Fruit fly (Drosophila melanogaster) whole organism, embryonic: ENCODE measurements around the gene Gclm.

Experiments used
- Abd-B ChIP-seq: fragments of 200-800 bp; sonication (Bioruptor generic); optimal IDR thresholded peaks from 2 replicates; lab custom pipeline; 2018; ENCODE audit warnings: missing biosample characterization, mild to moderate bottlenecking, missing genetic modification characterization, moderate library complexity
- Aef1 ChIP-seq: fragments of 200-800 bp; sonication (Bioruptor generic); IDR thresholded peaks from 3 replicates; pipeline ENCODE4 v1.3.6; 2022; ENCODE audit warnings: missing biosample characterization, missing genetic modification characterization
- CG10267 ChIP-seq: fragments of 200-800 bp; sonication (Bioruptor generic); optimal IDR thresholded peaks from 2 replicates; lab custom pipeline; 2018; ENCODE audit warnings: missing biosample characterization, mild to moderate bottlenecking, missing genetic modification characterization, moderate library complexity
- CG11723 ChIP-seq: fragments of 200-800 bp; sonication (Bioruptor generic); optimal IDR thresholded peaks from 2 replicates; lab custom pipeline; 2017; ENCODE audit warnings: missing biosample characterization, mild to moderate bottlenecking, missing genetic modification characterization
- CG13775 ChIP-seq: fragments of 200-800 bp; sonication (Bioruptor generic); optimal IDR thresholded peaks from 3 replicates; lab custom pipeline; 2017; ENCODE audit warnings: missing biosample characterization, mild to moderate bottlenecking, missing genetic modification characterization
- CG15696 ChIP-seq: fragments of 200-800 bp; sonication (Bioruptor generic); optimal IDR thresholded peaks from 2 replicates; lab custom pipeline; 2019; ENCODE audit warnings: missing biosample characterization, mild to moderate bottlenecking, missing genetic modification characterization, moderate library complexity
- CG1603 ChIP-seq: fragments of 200-800 bp; sonication (Bioruptor generic); optimal IDR thresholded peaks from 2 replicates; lab custom pipeline; 2019; ENCODE audit warnings: missing biosample characterization, mild to moderate bottlenecking, missing genetic modification characterization, moderate library complexity
- CG16779 ChIP-seq: fragments of 200-800 bp; sonication (Bioruptor generic); IDR thresholded peaks from 2 replicates; pipeline ENCODE4 v1.3.6; 2022; ENCODE audit warnings: missing biosample characterization, missing genetic modification characterization
- CG17328 ChIP-seq: fragments of 200-800 bp; sonication (Bioruptor generic); IDR thresholded peaks from 2 replicates; pipeline ENCODE4 v1.3.6; 2022; ENCODE audit warnings: missing biosample characterization, missing genetic modification characterization
- CG18262 ChIP-seq: fragments of 200-800 bp; optimal IDR thresholded peaks from 3 replicates; lab custom pipeline; 2019; ENCODE audit warnings: missing biosample characterization, mild to moderate bottlenecking, missing genetic modification characterization, moderate library complexity
- CG2129 ChIP-seq: fragments of 200-800 bp; sonication (Bioruptor generic); IDR thresholded peaks from 2 replicates; pipeline ENCODE4 v1.3.6; 2022; ENCODE audit warnings: missing biosample characterization, missing genetic modification characterization; ENCODE audit not compliant: partially characterized antibody
- CG30403 ChIP-seq: fragments of 200-800 bp; sonication (Bioruptor generic); optimal IDR thresholded peaks from 3 replicates; lab custom pipeline; 2016; ENCODE audit warnings: missing biosample characterization, missing genetic modification characterization
- CG32772 ChIP-seq: fragments of 200-800 bp; sonication (Bioruptor generic); IDR thresholded peaks from 2 replicates; pipeline ENCODE4 v1.3.6; 2022; ENCODE audit warnings: missing biosample characterization, missing genetic modification characterization
- CG3995 ChIP-seq: fragments of 200-800 bp; sonication (Bioruptor generic); optimal IDR thresholded peaks from 3 replicates; lab custom pipeline; 2016; ENCODE audit warnings: missing biosample characterization, missing genetic modification characterization
- CG4328 ChIP-seq: fragments of 200-800 bp; sonication (Bioruptor generic); optimal IDR thresholded peaks from 3 replicates; lab custom pipeline; 2017; ENCODE audit warnings: missing biosample characterization, missing genetic modification reagents, missing genetic modification characterization
- CG7928 ChIP-seq: fragments of 200-800 bp; sonication (Bioruptor generic); optimal IDR thresholded peaks from 2 replicates; lab custom pipeline; 2017; ENCODE audit warnings: missing biosample characterization, mild to moderate bottlenecking, missing genetic modification characterization
- CG9797 ChIP-seq: fragments of 200-800 bp; sonication (Bioruptor generic); optimal IDR thresholded peaks from 3 replicates; lab custom pipeline; 2018; ENCODE audit warnings: missing biosample characterization, mild to moderate bottlenecking, missing genetic modification characterization
- Dll ChIP-seq: fragments of 200-800 bp; sonication (Bioruptor generic); IDR thresholded peaks from 4 replicates; pipeline ENCODE4 v1.3.6; 2022; ENCODE audit warnings: missing biosample characterization, missing genetic modification characterization; ENCODE audit not compliant: partially characterized antibody
- Dp ChIP-seq: fragments of 200-800 bp; sonication (Bioruptor generic); optimal IDR thresholded peaks from 2 replicates; lab custom pipeline; 2018; ENCODE audit warnings: missing biosample characterization, mild to moderate bottlenecking, missing genetic modification characterization, moderate library complexity
- H15 ChIP-seq: fragments of 200-800 bp; sonication (Bioruptor generic); IDR thresholded peaks from 3 replicates; pipeline ENCODE4 v1.3.6; 2022; ENCODE audit warnings: missing biosample characterization, missing genetic modification characterization
- MBD-R2 ChIP-seq: fragments of 200-800 bp; sonication (Bioruptor generic); IDR thresholded peaks from 2 replicates; pipeline ENCODE4 v1.3.6; 2022; ENCODE audit warnings: missing biosample characterization, missing genetic modification characterization
- Max ChIP-seq: fragments of 200-800 bp; sonication (Bioruptor generic); optimal IDR thresholded peaks from 2 replicates; lab custom pipeline; 2016; ENCODE audit warnings: missing biosample characterization, mild to moderate bottlenecking, missing genetic modification characterization
- Neu2 ChIP-seq: fragments of 200-800 bp; sonication (Bioruptor generic); optimal IDR thresholded peaks from 3 replicates; lab custom pipeline; 2016; ENCODE audit warnings: missing biosample characterization, missing genetic modification characterization, borderline replicate concordance
- Nf-YB ChIP-seq: fragments of 200-800 bp; sonication (Bioruptor generic); optimal IDR thresholded peaks from 3 replicates; lab custom pipeline; 2019; ENCODE audit warnings: missing biosample characterization, mild to moderate bottlenecking, missing genetic modification characterization, moderate library complexity
- Sin3A ChIP-seq: fragments of >200 bp; optimal IDR thresholded peaks from 2 replicates; lab custom pipeline; 2018
- Trl ChIP-seq, 3 experiments: fragments of >200 bp in 2 of 3; fragments of 200-800 bp in 1 of 3; sonication (Bioruptor generic) in 1 of 3; optimal IDR thresholded peaks; 2 replicates in 1 of 3; 3 replicates in 2 of 3; lab custom pipeline; 2016 to 2017; ENCODE audit warnings: missing biosample characterization in 1 of 3, missing genetic modification characterization in 1 of 3
- ara ChIP-seq: fragments of 200-800 bp; sonication (Bioruptor generic); IDR thresholded peaks from 2 replicates; pipeline ENCODE4 v1.3.6; 2022; ENCODE audit warnings: missing biosample characterization, missing genetic modification characterization
- cato ChIP-seq: fragments of 200-800 bp; sonication (Bioruptor generic); optimal IDR thresholded peaks from 2 replicates; lab custom pipeline; 2016; ENCODE audit warnings: missing biosample characterization, missing genetic modification characterization, borderline replicate concordance
- crp ChIP-seq, 2 experiments: fragments of 200-800 bp; sonication (Bioruptor generic); optimal IDR thresholded peaks; 2 replicates in 1 of 2; 3 replicates in 1 of 2; lab custom pipeline; 2017; ENCODE audit warnings: missing biosample characterization in 2 of 2, missing genetic modification characterization in 2 of 2, mild to moderate bottlenecking in 1 of 2, moderate library complexity in 1 of 2
- dan ChIP-seq: fragments of 200-800 bp; sonication (Bioruptor generic); IDR thresholded peaks from 2 replicates; pipeline ENCODE4 v1.3.6; 2022; ENCODE audit warnings: missing biosample characterization, missing genetic modification characterization
- danr ChIP-seq: fragments of 200-800 bp; sonication (Bioruptor generic); IDR thresholded peaks from 2 replicates; pipeline ENCODE4 v1.3.6; 2022; ENCODE audit warnings: missing biosample characterization, missing genetic modification characterization
- ewg ChIP-seq: fragments of 200-800 bp; sonication (Bioruptor generic); optimal IDR thresholded peaks from 3 replicates; lab custom pipeline; 2017; ENCODE audit warnings: mild to moderate bottlenecking, missing biosample characterization, missing genetic modification reagents, missing genetic modification characterization
- fd102C ChIP-seq: fragments of 200-800 bp; sonication (Bioruptor generic); optimal IDR thresholded peaks from 2 replicates; lab custom pipeline; 2018; ENCODE audit warnings: missing biosample characterization, mild to moderate bottlenecking, missing genetic modification characterization, moderate library complexity
- fd3F ChIP-seq: fragments of 200-800 bp; sonication (Bioruptor generic); optimal IDR thresholded peaks from 2 replicates; lab custom pipeline; 2018; ENCODE audit warnings: missing biosample characterization, mild to moderate bottlenecking, missing genetic modification characterization, moderate library complexity
- ftz-f1 ChIP-seq: fragments of 200-800 bp; sonication (Bioruptor generic); optimal IDR thresholded peaks from 2 replicates; lab custom pipeline; 2016; ENCODE audit warnings: missing biosample characterization, missing genetic modification characterization
- ham ChIP-seq: fragments of 200-800 bp; sonication (Bioruptor generic); IDR thresholded peaks from 2 replicates; pipeline ENCODE4 v1.3.6; 2022; ENCODE audit warnings: missing biosample characterization, missing genetic modification characterization
- her ChIP-seq: fragments of 200-800 bp; sonication (Bioruptor generic); optimal IDR thresholded peaks from 2 replicates; lab custom pipeline; 2016; ENCODE audit warnings: missing biosample characterization, missing genetic modification characterization
- lbe ChIP-seq: fragments of 200-800 bp; sonication (Bioruptor generic); optimal IDR thresholded peaks from 2 replicates; lab custom pipeline; 2016; ENCODE audit warnings: missing biosample characterization, mild to moderate bottlenecking, missing genetic modification characterization
- lmd ChIP-seq: fragments of 200-800 bp; sonication (Bioruptor generic); IDR thresholded peaks from 2 replicates; pipeline ENCODE4 v1.3.6; 2022; ENCODE audit warnings: missing biosample characterization, missing genetic modification characterization
- mirr ChIP-seq: fragments of 200-800 bp; sonication (Bioruptor generic); optimal IDR thresholded peaks from 3 replicates; lab custom pipeline; 2018; ENCODE audit warnings: missing biosample characterization, mild to moderate bottlenecking, missing genetic modification characterization
- repo ChIP-seq: fragments of 200-800 bp; sonication (Bioruptor generic); optimal IDR thresholded peaks from 2 replicates; lab custom pipeline; 2016; ENCODE audit warnings: missing biosample characterization, missing genetic modification characterization
- rib ChIP-seq: fragments of 200-800 bp; sonication (Bioruptor generic); IDR thresholded peaks from 2 replicates; pipeline ENCODE4 v1.3.6; 2022; ENCODE audit warnings: missing biosample characterization, missing genetic modification characterization
- sc ChIP-seq, 3 experiments: fragments of >200 bp in 2 of 3; fragments of 200-800 bp in 1 of 3; sonication (Bioruptor generic) in 1 of 3; optimal IDR thresholded peaks; 2 replicates in 2 of 3; 3 replicates in 1 of 3; lab custom pipeline; 2017; ENCODE audit warnings: mild to moderate bottlenecking in 1 of 3, missing biosample characterization in 1 of 3, missing genetic modification characterization in 1 of 3, missing genetic modification reagents in 1 of 3
- sd ChIP-seq: fragments of 200-800 bp; sonication (Bioruptor generic); optimal IDR thresholded peaks from 3 replicates; lab custom pipeline; 2018; ENCODE audit warnings: missing biosample characterization, mild to moderate bottlenecking, missing genetic modification characterization, moderate library complexity
- slp2 ChIP-seq: fragments of 200-800 bp; sonication (Bioruptor generic); optimal IDR thresholded peaks from 2 replicates; lab custom pipeline; 2016; ENCODE audit warnings: missing biosample characterization, missing genetic modification characterization
- sug ChIP-seq: fragments of 200-800 bp; optimal IDR thresholded peaks from 2 replicates; lab custom pipeline; 2019; ENCODE audit warnings: missing biosample characterization, mild to moderate bottlenecking, missing genetic modification characterization, moderate library complexity
- usp ChIP-seq: fragments of >200 bp; optimal IDR thresholded peaks from 2 replicates; lab custom pipeline; 2017; ENCODE audit warnings: missing biosample characterization, missing genetic modification characterization
- vfl ChIP-seq: fragments of 200-800 bp; sonication (Bioruptor generic); optimal IDR thresholded peaks from 2 replicates; lab custom pipeline; 2016; ENCODE audit warnings: missing biosample characterization, missing genetic modification characterization
- wor ChIP-seq: fragments of 200-800 bp; sonication (Bioruptor generic); IDR thresholded peaks from 2 replicates; pipeline ENCODE4 v1.3.6; 2022; ENCODE audit warnings: missing biosample characterization, missing genetic modification characterization
- zfh1 ChIP-seq: fragments of 200-800 bp; sonication (Bioruptor generic); IDR thresholded peaks from 3 replicates; pipeline ENCODE4 v1.3.6; 2022; ENCODE audit warnings: missing biosample characterization, missing genetic modification characterization

The Gclm gene

DNA sequence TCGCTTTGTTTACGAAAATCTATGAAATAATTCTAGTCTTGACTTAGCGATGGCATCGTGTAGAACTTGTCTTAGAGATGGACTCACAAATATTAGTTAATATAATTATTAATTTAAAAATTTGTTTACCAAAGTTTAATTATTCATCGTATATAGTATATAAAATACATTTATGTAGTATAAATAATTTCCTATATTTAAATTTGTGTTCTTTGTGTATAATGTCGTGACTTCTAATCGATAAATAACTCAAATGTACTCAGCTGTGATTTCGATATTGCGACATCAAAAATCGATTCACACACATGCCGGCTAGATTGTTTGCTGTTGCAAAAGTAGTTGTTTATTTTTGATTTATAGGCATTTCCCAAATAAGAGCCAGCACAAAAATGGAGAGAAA, 4.0 kb upstream of the Gclm start, which contains the start of the genes wfs1 and Nup133 (continued):
- TF ChIP-seq CG10267 (tag; lab: Kevin White, UChicago), result peak; percentile 87
- peak; percentile 48; the same call in 1 of the 2 replicates for TF ChIP-seq CG17328 (GFP tag; lab: Robert Waterston, UW)
- TF ChIP-seq crp (GFP tag; optimal IDR thresholded peaks at IDR 0.05; lab: Kevin White, UChicago), result peak in 1 of 2 experiments; percentile 52
- TF ChIP-seq ftz-f1 (GFP tag; lab: Kevin White, UChicago), result no peak
- no peak for TF ChIP-seq sd (tag; lab: Kevin White, UChicago)
- TF ChIP-seq CG16779 (GFP tag; lab: Robert Waterston, UW), result no peak
- TF ChIP-seq repo (GFP tag; lab: Kevin White, UChicago), result no peak
- TF ChIP-seq CG2129, result peak; percentile 59; the same call in 1 of the 2 replicates
- no peak; the same call in 2 of the 3 replicates for TF ChIP-seq Aef1 (GFP tag; lab: Robert Waterston, UW)
- TF ChIP-seq rib (GFP tag; lab: Robert Waterston, UW), result no peak
- peak; percentile 46 for TF ChIP-seq ewg
- TF ChIP-seq lmd, result peak; percentile 49; the same call in 1 of the 2 replicates
- TF ChIP-seq sc (optimal IDR thresholded peaks at IDR 0.05; lab: Kevin White, UChicago), result no peak
- TF ChIP-seq sc (GFP tag; optimal IDR thresholded peaks at IDR 0.05; lab: Kevin White, UChicago), result peak; percentile 36
- TF ChIP-seq her (GFP tag; lab: Kevin White, UChicago), result no peak
- TF ChIP-seq zfh1 (GFP tag; lab: Robert Waterston, UW), result peak; percentile 65; the same call in 2 of the 3 replicates
- peak; percentile 53; the same call in 1 of the 2 replicates for TF ChIP-seq CG32772 (GFP tag; lab: Robert Waterston, UW)
- TF ChIP-seq Neu2 (GFP tag; lab: Kevin White, UChicago), result no peak
- TF ChIP-seq usp (GFP tag; lab: Kevin White, UChicago), result no peak
- TF ChIP-seq CG18262, result peak; percentile 89
- TF ChIP-seq fd102C, result peak; percentile 1
- TF ChIP-seq CG15696 (tag; lab: Kevin White, UChicago), result peak; percentile 92
- TF ChIP-seq slp2 (GFP tag; lab: Kevin White, UChicago), result no peak
- TF ChIP-seq Abd-B (GFP tag; lab: Kevin White, UChicago), result peak; percentile 68
- peak; percentile 61 for TF ChIP-seq Nf-YB (GFP tag; lab: Kevin White, UChicago)
- TF ChIP-seq sug (tag; lab: Kevin White, UChicago), result peak; percentile 84
- no peak for TF ChIP-seq CG11723 (GFP tag; lab: Kevin White, UChicago)
- peak; percentile 5 for TF ChIP-seq CG7928
- TF ChIP-seq lbe, result no peak
- TF ChIP-seq wor (GFP tag; lab: Robert Waterston, UW), result no peak
- peak; percentile 35 for TF ChIP-seq Dp (GFP tag; lab: Kevin White, UChicago)
- peak; percentile 97 for TF ChIP-seq Dll
- peak; percentile 84 for TF ChIP-seq CG30403 (GFP tag; lab: Kevin White, UChicago)
- TF ChIP-seq fd3F, result peak; percentile 74
- peak; percentile 88 for TF ChIP-seq MBD-R2
- TF ChIP-seq cato, result peak; percentile 39
- TF ChIP-seq CG4328 (GFP tag; lab: Kevin White, UChicago), result peak; percentile 62
- no peak for TF ChIP-seq dan (GFP tag; lab: Robert Waterston, UW)
- no peak for TF ChIP-seq mirr (GFP tag; lab: Kevin White, UChicago)
- TF ChIP-seq Max (GFP tag; lab: Kevin White, UChicago), result peak; percentile 64
- TF ChIP-seq vfl (GFP tag; lab: Kevin White, UChicago), result no peak
- TF ChIP-seq danr (GFP tag; lab: Robert Waterston, UW), result no peak
- TF ChIP-seq Trl (optimal IDR thresholded peaks at IDR 0.05; lab: Kevin White, UChicago), result no peak
- TF ChIP-seq Trl (GFP tag; optimal IDR thresholded peaks at IDR 0.05; lab: Kevin White, UChicago), result no peak
- TF ChIP-seq CG3995, result peak; percentile 97
- no peak for TF ChIP-seq CG9797
- TF ChIP-seq H15, result peak; percentile 46; the same call in 1 of the 3 replicates
- TF ChIP-seq CG13775 (GFP tag; lab: Kevin White, UChicago), result peak; percentile 84
- no peak for TF ChIP-seq Sin3A (lab: Kevin White, UChicago)
- 0 out of 2 replicates have a peak, but pooled peaks have one; percentile 5 for TF ChIP-seq ara (GFP tag; lab: Robert Waterston, UW)
- no peak for TF ChIP-seq ham (GFP tag; lab: Robert Waterston, UW)
- no peak for TF ChIP-seq CG1603 (tag; lab: Kevin White, UChicago)
